Worm (Caenorhabditis elegans) whole organism, young adult: ENCODE measurements around the gene vha-1.

Source experiments
- F49E8.2 ChIP-seq: sonication (generic microtip); optimal IDR thresholded peaks from 3 replicates; lab custom pipeline; 2017; ENCODE audit warnings: missing genetic modification characterization, mild to moderate bottlenecking, missing compliant biosample characterization, antibody characterized with exemption, moderate library complexity; ENCODE audit not compliant: insufficient read depth
- Y67H2A.10 ChIP-seq: fragments of 200-800 bp; sonication (Bioruptor generic); conservative IDR thresholded peaks from 2 replicates; pipeline ENCODE4 v1.3.6; 2022; ENCODE audit warnings: missing genetic modification reagents, missing genetic modification characterization, missing compliant biosample characterization
- ceh-91 ChIP-seq: fragments of 200-800 bp; sonication (Bioruptor generic); IDR thresholded peaks from 2 replicates; pipeline ENCODE4 v1.3.6; 2022; ENCODE audit warnings: missing genetic modification reagents, missing genetic modification characterization, missing compliant biosample characterization
- rec-8 ChIP-seq, 2 experiments: sonication (generic microtip); optimal IDR thresholded peaks; 2 replicates each; lab custom pipeline; 2016; ENCODE audit warnings: mild to moderate bottlenecking in 2 of 2, missing genetic modification characterization in 2 of 2, missing genetic modification reagents in 2 of 2, missing genotype in 2 of 2, missing biosample characterization in 1 of 2, missing compliant biosample characterization in 1 of 2, moderate library complexity in 1 of 2
- sea-2 ChIP-seq: fragments of 200-800 bp; sonication (Bioruptor generic); IDR thresholded peaks from 2 replicates; pipeline ENCODE4 v1.3.6; 2022; ENCODE audit warnings: missing genetic modification characterization, missing compliant biosample characterization
- unc-62 ChIP-seq: fragments of 150-350 bp; optimal IDR thresholded peaks from 2 replicates; lab custom pipeline; 2014; ENCODE audit warnings: missing biosample characterization, missing genetic modification reagents, missing genetic modification characterization

- no peak for TF ChIP-seq unc-62 (GFP tag; lab: Kevin White, UChicago)
- TF ChIP-seq sea-2, result no peak
- TF ChIP-seq Y67H2A.10 (GFP tag; lab: Robert Waterston, UW), result no peak
- no peak for TF ChIP-seq F49E8.2
- TF ChIP-seq ceh-91 (GFP tag; lab: Robert Waterston, UW), result no peak
- TF ChIP-seq rec-8 (tag; optimal IDR thresholded peaks at IDR 0.05; lab: Kevin White, UChicago), result no peak
Measured at ce11 chrIII:9745333-9745897, 35.6 kb upstream of the vha-1 start.
